Worm (Caenorhabditis elegans) whole organism, L1 larva: ENCODE results near the gene ipmk-1.

Experiments
- C34B4.2 ChIP-seq: sonication (generic microtip); optimal IDR thresholded peaks from 2 replicates; lab custom pipeline; 2017; ENCODE audit warnings: mild to moderate bottlenecking, missing genetic modification characterization, missing compliant biosample characterization
- Y116A8C.19 ChIP-seq: sonication (generic microtip); optimal IDR thresholded peaks from 2 replicates; lab custom pipeline; 2016; ENCODE audit warnings: missing compliant biosample characterization, missing genetic modification characterization, borderline replicate concordance
- alr-1 ChIP-seq: fragments of 200-800 bp; sonication (Bioruptor generic); optimal IDR thresholded peaks from 2 replicates; lab custom pipeline; 2018; ENCODE audit warnings: borderline replicate concordance, mild to moderate bottlenecking, missing genetic modification characterization, missing compliant biosample characterization
- aly-2 ChIP-seq: fragments of 150-350 bp; optimal IDR thresholded peaks from 2 replicates; lab custom pipeline; 2014; ENCODE audit warnings: missing biosample characterization, missing genetic modification characterization
- blmp-1 ChIP-seq: fragments of 150-350 bp; optimal IDR thresholded peaks from 2 replicates; lab custom pipeline; 2014; ENCODE audit warnings: missing biosample characterization, missing genetic modification characterization
- ceh-63 ChIP-seq: fragments of 200-800 bp; sonication (Bioruptor generic); optimal IDR thresholded peaks from 2 replicates; lab custom pipeline; 2018; ENCODE audit warnings: mild to moderate bottlenecking, missing genetic modification characterization, missing compliant biosample characterization
- ceh-88 ChIP-seq: fragments of 200-800 bp; sonication (Bioruptor generic); IDR thresholded peaks from 2 replicates; pipeline ENCODE4 v1.3.6; 2022; ENCODE audit warnings: missing genetic modification characterization, missing compliant biosample characterization
- ces-1 ChIP-seq: fragments of 150-350 bp; optimal IDR thresholded peaks from 2 replicates; lab custom pipeline; 2014; ENCODE audit warnings: missing biosample characterization, missing genetic modification reagents, missing genetic modification characterization
- dsc-1 ChIP-seq: sonication (generic microtip); optimal IDR thresholded peaks from 2 replicates; lab custom pipeline; 2016; ENCODE audit warnings: mild to moderate bottlenecking, missing genetic modification characterization, missing compliant biosample characterization
- efl-1 ChIP-seq, 4 experiments: fragments of 150-350 bp; optimal IDR thresholded peaks in 3 of 4; peaks in 1 of 4; 1 replicate in 1 of 4; 2 replicates in 3 of 4; lab custom pipeline; 2014; ENCODE audit warnings: missing biosample characterization in 2 of 4, missing genetic modification characterization in 2 of 4, missing genetic modification reagents in 2 of 4
- egl-13 ChIP-seq: sonication (generic microtip); optimal IDR thresholded peaks from 2 replicates; lab custom pipeline; 2016; ENCODE audit warnings: missing genotype, missing genetic modification reagents, missing genetic modification characterization, missing compliant biosample characterization
- elt-2 ChIP-seq: sonication (generic microtip); optimal IDR thresholded peaks from 2 replicates; lab custom pipeline; 2016; ENCODE audit warnings: missing genetic modification characterization, mild to moderate bottlenecking, inconsistent platforms, missing compliant biosample characterization, missing genetic modification reagents
- ets-5 ChIP-seq: fragments of 200-800 bp; sonication (Bioruptor generic); IDR thresholded peaks from 2 replicates; pipeline ENCODE4 v1.3.6; 2022; ENCODE audit warnings: missing genetic modification characterization, missing compliant biosample characterization
- fkh-10 ChIP-seq: sonication (generic microtip); optimal IDR thresholded peaks from 2 replicates; lab custom pipeline; 2017; ENCODE audit warnings: missing biosample characterization, missing genetic modification reagents, missing genetic modification characterization
- fkh-8 ChIP-seq: sonication (generic microtip); optimal IDR thresholded peaks from 2 replicates; lab custom pipeline; 2016; ENCODE audit warnings: mild to moderate bottlenecking, missing genetic modification characterization, missing compliant biosample characterization
- fos-1 ChIP-seq: fragments of 150-350 bp; optimal IDR thresholded peaks from 2 replicates; lab custom pipeline; 2014; ENCODE audit warnings: missing biosample characterization, missing genetic modification characterization
- grh-1 ChIP-seq: fragments of 200-800 bp; sonication (Bioruptor generic); IDR thresholded peaks from 2 replicates; pipeline ENCODE4 v1.3.6; 2022; ENCODE audit warnings: missing genetic modification reagents, missing genetic modification characterization, missing compliant biosample characterization
- hpl-2 ChIP-seq: fragments of 150-350 bp; optimal IDR thresholded peaks from 2 replicates; lab custom pipeline; 2014; ENCODE audit warnings: missing biosample characterization, missing genetic modification reagents, missing genetic modification characterization
- jun-1 ChIP-seq: fragments of 150-350 bp; optimal IDR thresholded peaks from 2 replicates; lab custom pipeline; 2014; ENCODE audit warnings: missing biosample characterization, missing genetic modification reagents, missing genetic modification characterization
- lin-14 ChIP-seq: fragments of 200-800 bp; sonication (Bioruptor generic); optimal IDR thresholded peaks from 2 replicates; lab custom pipeline; 2018; ENCODE audit warnings: mild to moderate bottlenecking, missing genetic modification characterization, moderate library complexity, missing compliant biosample characterization
- lin-35 ChIP-seq, 2 experiments: fragments of 150-350 bp; optimal IDR thresholded peaks; 2 replicates each; lab custom pipeline; 2014; ENCODE audit warnings: missing biosample characterization in 2 of 2, missing genetic modification characterization in 2 of 2, missing genetic modification reagents in 2 of 2
- lsy-2 ChIP-seq, 2 experiments: fragments of 150-350 bp; optimal IDR thresholded peaks; 2 replicates each; lab custom pipeline; 2014; ENCODE audit warnings: missing biosample characterization in 2 of 2, missing genetic modification characterization in 2 of 2
- mdl-1 ChIP-seq, 2 experiments: fragments of 150-350 bp; optimal IDR thresholded peaks; 2 replicates each; lab custom pipeline; 2014 to 2017; ENCODE audit warnings: missing biosample characterization in 2 of 2, missing genetic modification characterization in 2 of 2, inconsistent platforms in 1 of 2
- mef-2 ChIP-seq: fragments of 150-350 bp; optimal IDR thresholded peaks from 2 replicates; lab custom pipeline; 2014; ENCODE audit warnings: missing biosample characterization, missing genetic modification characterization
- nhr-28 ChIP-seq: fragments of 150-350 bp; optimal IDR thresholded peaks from 2 replicates; lab custom pipeline; 2014; ENCODE audit warnings: missing biosample characterization, missing genetic modification characterization
- nhr-76 ChIP-seq: sonication (generic microtip); optimal IDR thresholded peaks from 2 replicates; lab custom pipeline; 2017; ENCODE audit warnings: missing biosample characterization, missing genetic modification characterization
- nhr-85 ChIP-seq: sonication (generic microtip); peaks from one replicate; lab custom pipeline; 2016; ENCODE audit warnings: missing genetic modification characterization, inconsistent platforms, missing compliant biosample characterization
- rnt-1 ChIP-seq: sonication (generic microtip); optimal IDR thresholded peaks from 2 replicates; lab custom pipeline; 2016; ENCODE audit warnings: mild to moderate bottlenecking, missing genetic modification characterization, moderate library complexity, missing compliant biosample characterization
- skn-1 ChIP-seq: fragments of 150-350 bp; optimal IDR thresholded peaks from 2 replicates; lab custom pipeline; 2014; ENCODE audit warnings: missing biosample characterization, missing genetic modification characterization
- snpc-4 ChIP-seq: fragments of 150-350 bp; optimal IDR thresholded peaks from 2 replicates; lab custom pipeline; 2014; ENCODE audit warnings: missing biosample characterization, missing genetic modification characterization
- snu-23 ChIP-seq: sonication (generic microtip); optimal IDR thresholded peaks from 2 replicates; lab custom pipeline; 2016; ENCODE audit warnings: missing genetic modification characterization, missing compliant biosample characterization
- sptf-1 ChIP-seq: fragments of 150-350 bp; optimal IDR thresholded peaks from 2 replicates; lab custom pipeline; 2014; ENCODE audit warnings: missing biosample characterization, missing genetic modification characterization
- sup-37 ChIP-seq: fragments of 200-800 bp; sonication (Bioruptor generic); optimal IDR thresholded peaks from 2 replicates; lab custom pipeline; 2018; ENCODE audit warnings: mild to moderate bottlenecking, missing genetic modification characterization, missing compliant biosample characterization
- swsn-7 ChIP-seq: sonication (generic microtip); optimal IDR thresholded peaks from 2 replicates; lab custom pipeline; 2016; ENCODE audit warnings: missing genetic modification characterization, missing compliant biosample characterization
- tlp-1 ChIP-seq: fragments of 150-350 bp; optimal IDR thresholded peaks from 2 replicates; lab custom pipeline; 2014; ENCODE audit warnings: missing biosample characterization, missing genetic modification characterization
- unc-30 ChIP-seq: sonication (generic microtip); optimal IDR thresholded peaks from 2 replicates; lab custom pipeline; 2017; ENCODE audit warnings: missing biosample characterization, missing genetic modification characterization
- unc-98 ChIP-seq: fragments of 200-800 bp; sonication (Bioruptor generic); IDR thresholded peaks from 2 replicates; pipeline ENCODE4 v1.3.6; 2022; ENCODE audit warnings: missing genetic modification characterization, missing compliant biosample characterization
- ztf-4 ChIP-seq: fragments of 150-350 bp; optimal IDR thresholded peaks from 2 replicates; lab custom pipeline; 2014; ENCODE audit warnings: missing biosample characterization, missing genetic modification characterization

Gene ipmk-1

DNA sequence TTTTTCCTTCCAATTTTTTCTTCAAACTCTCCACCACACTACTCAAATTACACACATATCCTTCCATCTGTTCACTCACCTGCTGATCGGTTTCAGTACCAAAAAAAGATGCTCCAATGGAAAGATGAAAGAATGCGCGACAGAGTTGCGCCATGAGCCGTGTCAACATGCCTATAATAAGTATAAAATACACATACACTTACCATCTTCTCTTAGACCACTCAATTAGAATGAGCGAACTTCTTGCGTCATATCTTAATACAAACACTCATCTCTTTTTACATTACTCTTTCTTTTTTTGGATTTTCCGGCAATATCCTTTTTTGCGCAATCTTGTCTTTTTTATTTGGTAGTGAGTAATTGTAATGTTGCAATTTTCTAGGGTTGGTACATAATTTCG is 10.2 kb upstream of the ipmk-1 start:
- TF ChIP-seq fos-1 (no peak), jun-1 (tag; lab: Kevin White, UChicago) (no peak), ets-5 (GFP tag; lab: Robert Waterston, UW) (no peak), ceh-63 (GFP tag; lab: Kevin White, UChicago) (no peak), nhr-28 (tag; lab: Kevin White, UChicago) (no peak), aly-2 (tag; lab: Kevin White, UChicago) (no peak)
- TF ChIP-seq, all 84 proteins: peak for 0

DNA sequence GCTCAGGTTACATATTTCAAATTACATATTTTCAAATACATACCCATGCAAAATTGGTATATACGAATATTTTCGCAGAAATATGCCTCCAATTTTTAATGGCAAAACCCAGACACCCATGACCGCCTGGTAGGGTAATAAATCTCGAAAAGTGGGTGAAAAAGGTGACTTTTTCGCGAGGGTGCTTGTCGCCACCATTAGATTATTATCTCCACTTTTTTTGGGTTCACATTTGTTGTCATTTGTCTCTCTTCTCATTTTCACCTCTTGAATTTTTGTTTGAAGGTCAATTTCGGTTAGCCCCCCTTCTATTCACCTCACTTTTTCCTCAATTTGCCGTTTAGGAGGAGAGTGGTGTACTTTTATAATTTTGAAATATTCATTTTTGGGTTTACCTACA is 7.7 kb upstream of the ipmk-1 start:
- TF ChIP-seq lin-14 (GFP tag; lab: Kevin White, UChicago): peak; percentile 13
- no peak for TF ChIP-seq hpl-2
- peak; percentile 84 for TF ChIP-seq nhr-85
- TF ChIP-seq lsy-2 (tag; optimal IDR thresholded peaks at IDR 0.05; lab: Kevin White, UChicago): no peak
- peak; percentile 13 for TF ChIP-seq blmp-1 (tag; lab: Kevin White, UChicago)

DNA sequence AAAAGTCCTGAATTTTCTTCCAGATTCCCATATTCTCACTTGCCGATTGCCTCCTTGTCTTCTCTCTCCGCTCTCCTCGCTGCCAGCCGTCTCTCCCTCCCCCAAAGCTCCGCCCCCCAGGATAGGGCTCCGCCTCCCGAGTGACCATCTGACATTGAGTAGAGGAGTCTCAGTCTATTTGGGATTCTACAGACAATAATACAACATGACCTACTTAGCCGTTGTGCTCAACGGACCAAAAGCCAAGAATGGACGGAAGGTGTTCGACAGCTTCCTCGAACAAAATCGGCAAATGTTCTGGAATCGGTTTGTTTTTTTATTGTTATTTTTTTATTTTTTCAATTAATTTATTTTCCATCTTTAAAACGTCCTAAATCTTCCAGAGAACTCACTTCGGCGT is 5.9 kb upstream of the ipmk-1 start, which contains the start of gene ham-1:
TSS of gene ham-1 (plus strand) at position 173 of the 400 bp plus-strand sequence.
- no peak for TF ChIP-seq alr-1 (tag; lab: Kevin White, UChicago)
- TF ChIP-seq dsc-1 (tag; lab: Kevin White, UChicago): no peak
- no peak for TF ChIP-seq rnt-1 (tag; lab: Kevin White, UChicago)

DNA sequence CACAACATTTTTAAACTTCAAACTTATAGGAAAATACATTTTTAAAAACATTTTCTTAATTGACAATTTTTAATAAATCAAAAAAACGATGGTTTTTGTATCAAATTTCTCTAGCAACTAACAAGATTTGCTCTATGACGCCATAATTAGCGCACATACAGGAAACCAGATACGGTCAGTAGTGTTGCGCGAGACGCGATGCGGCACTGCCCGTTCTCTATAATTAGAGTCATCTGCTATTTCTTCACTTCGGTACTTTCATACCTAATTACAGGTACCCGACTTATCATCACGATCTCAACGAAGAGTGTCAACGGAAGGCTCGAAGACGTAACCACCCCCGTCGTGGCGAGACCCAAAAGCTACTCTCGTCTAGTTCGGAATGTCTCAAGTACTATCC is 3.3 kb upstream of the ipmk-1 start:
- no peak for TF ChIP-seq ceh-88 (GFP tag; lab: Robert Waterston, UW)
- TF ChIP-seq ets-5 (GFP tag; lab: Robert Waterston, UW): no peak
- no peak for TF ChIP-seq hpl-2
- TF ChIP-seq fkh-8 (tag; lab: Kevin White, UChicago): no peak
- no peak for TF ChIP-seq fkh-10

DNA sequence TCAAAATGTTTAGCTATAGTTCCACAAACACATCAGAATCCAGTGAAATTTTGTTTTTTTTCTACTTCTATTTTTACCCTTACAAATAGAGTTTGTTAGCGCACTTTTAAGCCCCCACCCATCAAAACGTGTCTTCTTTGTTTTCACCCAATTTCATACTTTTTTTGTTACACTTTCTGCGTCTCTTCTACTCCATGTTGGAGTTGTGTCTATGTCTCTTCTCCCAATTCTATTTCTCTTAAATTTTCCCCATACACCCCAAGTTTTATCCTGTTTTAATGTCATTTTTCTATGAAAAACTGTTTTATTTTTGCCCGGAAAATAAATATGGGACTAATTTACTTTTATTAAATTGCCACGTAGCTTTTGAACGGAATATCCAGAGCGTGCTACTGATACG is 2.5 kb upstream of the ipmk-1 start:
- TF ChIP-seq lsy-2 (tag; optimal IDR thresholded peaks at IDR 0.05; lab: Kevin White, UChicago) (peak in 1 of 2 experiments; percentile 35), snu-23 (GFP tag; lab: Kevin White, UChicago) (peak; percentile 2), efl-1 (optimal IDR thresholded peaks at IDR 0.05; lab: Kevin White, UChicago) (peak; percentile 27 to 43), efl-1 (GFP tag; optimal IDR thresholded peaks at IDR 0.05 in 1 of 2; lab: Kevin White, UChicago) (peak in 1 of 2 experiments; percentile 81), blmp-1 (tag; lab: Kevin White, UChicago) (peak; percentile 37), sup-37 (no peak), snpc-4 (no peak), elt-2 (tag; lab: Kevin White, UChicago) (no peak), lin-14 (GFP tag; lab: Kevin White, UChicago) (peak; percentile 14)

DNA sequence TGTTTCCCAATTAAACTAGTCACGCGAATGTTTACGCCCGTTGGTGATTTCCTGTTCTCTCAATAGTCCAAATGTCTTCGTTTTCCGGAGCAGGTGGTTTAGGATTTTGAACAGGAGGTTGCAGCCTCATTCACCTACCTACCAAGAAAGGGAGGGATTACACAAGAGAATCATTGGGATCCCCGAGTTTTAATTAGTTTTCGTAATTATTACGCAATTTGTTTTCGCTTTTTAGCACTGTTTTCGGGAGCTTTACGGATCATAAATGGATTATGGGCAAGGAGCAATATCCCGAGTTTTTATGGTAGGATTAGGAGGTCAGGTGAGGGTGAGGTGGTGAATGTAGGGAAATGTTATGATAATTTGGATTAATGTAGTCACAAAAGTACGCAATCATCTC is 2.0 kb upstream of the ipmk-1 start:
- TF ChIP-seq nhr-85 (no peak), unc-98 (GFP tag; lab: Robert Waterston, UW) (no peak)
- TF ChIP-seq, all 84 proteins: peak for 0

DNA sequence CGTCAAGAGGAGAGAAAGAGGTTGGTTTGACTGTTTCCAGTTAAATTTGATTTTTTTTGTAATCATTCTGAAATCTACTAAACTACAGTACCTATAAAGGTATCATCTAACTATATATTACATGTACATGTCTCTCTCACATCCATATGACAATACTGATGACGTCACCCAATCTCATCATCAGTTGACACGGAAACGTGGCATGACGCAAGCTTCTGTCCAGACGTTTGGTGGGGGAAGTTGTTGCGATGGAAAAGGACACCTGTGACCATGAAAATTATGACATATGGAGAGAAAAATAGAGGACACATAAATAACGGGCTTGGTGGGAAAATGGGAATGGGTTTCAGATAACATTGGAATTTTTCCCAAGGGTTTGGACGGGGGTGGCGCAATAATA is 1.1 kb downstream of the ipmk-1 start:
- TF ChIP-seq sptf-1 (no peak), grh-1 (GFP tag; lab: Robert Waterston, UW) (no peak), Y116A8C.19 (tag; lab: Kevin White, UChicago) (no peak), snpc-4 (no peak), aly-2 (tag; lab: Kevin White, UChicago) (no peak), swsn-7 (no peak), lin-35 (GFP tag; optimal IDR thresholded peaks at IDR 0.05; lab: Kevin White, UChicago) (no peak), ces-1 (GFP tag; lab: Kevin White, UChicago) (no peak), skn-1 (tag; lab: Kevin White, UChicago) (no peak), unc-30 (tag; lab: Kevin White, UChicago) (no peak), alr-1 (tag; lab: Kevin White, UChicago) (no peak), ztf-4 (tag; lab: Kevin White, UChicago) (no peak), nhr-76 (tag; lab: Kevin White, UChicago) (no peak), C34B4.2 (tag; lab: Kevin White, UChicago) (no peak), rnt-1 (tag; lab: Kevin White, UChicago) (no peak), mdl-1 (tag; optimal IDR thresholded peaks at IDR 0.05; lab: Kevin White, UChicago) (no peak), egl-13 (tag; lab: Kevin White, UChicago) (no peak), mef-2 (tag; lab: Kevin White, UChicago) (no peak), tlp-1 (tag; lab: Kevin White, UChicago) (no peak)
